Worm (Caenorhabditis elegans): ENCODE results near the gene T22F3.7.

- TF ChIP-seq unc-130 (tag; optimal IDR thresholded peaks at IDR 0.05) (no peak), ama-1 (optimal IDR thresholded peaks at IDR 0.05) (no peak), dpl-1 (GFP tag; optimal IDR thresholded peaks at IDR 0.05) (no peak)
Measured at ce11 chrV:3647862-3648261, 47.4 kb upstream of the T22F3.7 start, which contains the start of gene F59B1.10.

All from whole organism, L1 larva.